Worm (Caenorhabditis elegans) whole organism, midembryonic: Measurements from ENCODE around the gene Y10G11A.1.
A peak's percentile ranks its signal among the peaks of the same experiment; 100 is the strongest.
"Not testable (repeated sequence)": the region's sequence is repeated elsewhere in the genome, so short reads cannot be mapped to it uniquely, and the experiment has no call there.

Source experiments
- T22C8.4 ChIP-seq: fragments of 200-800 bp; sonication (Bioruptor generic); IDR thresholded peaks from 2 replicates; pipeline ENCODE4 v1.3.6; 2022; ENCODE audit warnings: missing genetic modification characterization, missing compliant biosample characterization
- cog-1 ChIP-seq: sonication (generic microtip); optimal IDR thresholded peaks from 2 replicates; lab custom pipeline; 2016; ENCODE audit warnings: missing genetic modification characterization, missing compliant biosample characterization
- flt-1 ChIP-seq: fragments of 200-800 bp; sonication (Bioruptor generic); IDR thresholded peaks from 2 replicates; pipeline ENCODE4 v1.3.6; 2022; ENCODE audit warnings: missing genetic modification characterization, missing compliant biosample characterization
- klf-2 ChIP-seq: fragments of 200-800 bp; sonication (Bioruptor generic); conservative IDR thresholded peaks from 2 replicates; pipeline ENCODE4 v1.3.6; 2022; ENCODE audit warnings: missing genetic modification reagents, missing genetic modification characterization, missing compliant biosample characterization
- med-1 ChIP-seq: sonication (generic microtip); optimal IDR thresholded peaks from 2 replicates; lab custom pipeline; 2017; ENCODE audit warnings: missing genetic modification characterization, mild to moderate bottlenecking, missing compliant biosample characterization, antibody characterized with exemption, missing genetic modification reagents; ENCODE audit not compliant: insufficient read depth
- ref-1 ChIP-seq: fragments of 200-800 bp; sonication (Bioruptor generic); conservative IDR thresholded peaks from 2 replicates; pipeline ENCODE4 v1.3.6; 2022; ENCODE audit warnings: missing genetic modification reagents, missing genetic modification characterization, missing compliant biosample characterization
- tab-1 ChIP-seq: fragments of 200-800 bp; sonication (Bioruptor generic); IDR thresholded peaks from 2 replicates; pipeline ENCODE4 v1.3.6; 2022; ENCODE audit warnings: missing genetic modification characterization, missing compliant biosample characterization
- ztf-23 ChIP-seq: fragments of 200-800 bp; sonication (Bioruptor generic); IDR thresholded peaks from 2 replicates; pipeline ENCODE4 v1.3.6; 2022; ENCODE audit warnings: missing genetic modification reagents, missing genetic modification characterization, missing compliant biosample characterization
- ztf-29 ChIP-seq: fragments of 200-800 bp; sonication (Bioruptor generic); IDR thresholded peaks from 2 replicates; pipeline ENCODE4 v1.3.6; 2022; ENCODE audit warnings: missing genetic modification reagents, missing genetic modification characterization, missing compliant biosample characterization

Y10G11A.1 gene

DNA sequence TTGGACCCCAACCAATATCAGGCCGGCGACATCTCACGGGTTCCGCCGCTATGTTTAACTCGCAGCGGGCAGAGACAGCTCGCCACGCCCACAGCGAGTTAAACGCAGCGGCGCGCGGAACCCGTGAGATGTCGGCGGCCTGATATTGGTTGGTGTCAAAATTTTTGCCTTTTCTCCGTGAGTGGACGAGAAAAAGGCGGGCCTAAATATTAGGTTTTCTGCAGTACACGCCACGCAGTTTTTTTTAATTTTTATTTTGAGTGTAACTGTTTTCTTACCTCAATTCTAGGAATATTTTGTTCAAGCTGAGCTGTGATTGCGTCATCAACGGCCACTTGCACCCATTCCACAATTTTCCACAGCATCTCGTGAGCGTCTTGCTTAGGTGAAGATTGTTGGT, 39.5 kb downstream of the Y10G11A.1 start:
- TF ChIP-seq flt-1 (GFP tag; lab: Robert Waterston, UW), result 0 out of 2 replicates have a peak, but pooled peaks have one; percentile 26

- not testable (repeated sequence) for TF ChIP-seq ztf-29 (GFP tag; lab: Robert Waterston, UW); cog-1 (tag; lab: Kevin White, UChicago); tab-1 (GFP tag; lab: Robert Waterston, UW)
These were observed 46.5 kb downstream of the Y10G11A.1 start, which contains the start of gene VY10G11R.1 for ce11 chrIV:16470888-16471287. Gene VY10G11R.1 (minus strand): TSS chrIV:16470988.

- TF ChIP-seq med-1 (GFP tag; lab: Kevin White, UChicago), result no peak
- TF ChIP-seq klf-2 (GFP tag; lab: Robert Waterston, UW), result no peak
- no peak for TF ChIP-seq ztf-29 (GFP tag; lab: Robert Waterston, UW)
- no peak for TF ChIP-seq cog-1 (tag; lab: Kevin White, UChicago)
- no peak for TF ChIP-seq tab-1 (GFP tag; lab: Robert Waterston, UW)
- no peak for TF ChIP-seq flt-1 (GFP tag; lab: Robert Waterston, UW)
- TF ChIP-seq T22C8.4 (GFP tag; lab: Robert Waterston, UW), result no peak
- TF ChIP-seq ztf-23 (GFP tag; lab: Robert Waterston, UW), result no peak
- no peak for TF ChIP-seq ref-1 (GFP tag; lab: Robert Waterston, UW)
These were observed 47.1 kb downstream of the Y10G11A.1 start for ce11 chrIV:16471569-16471968.

ce11 chrIV:16476081-16476480, 51.6 kb downstream of the Y10G11A.1 start:
- no peak for TF ChIP-seq med-1 (GFP tag; lab: Kevin White, UChicago)
- no peak for TF ChIP-seq klf-2 (GFP tag; lab: Robert Waterston, UW)
- no peak for TF ChIP-seq tab-1 (GFP tag; lab: Robert Waterston, UW)
- TF ChIP-seq T22C8.4 (GFP tag; lab: Robert Waterston, UW), result no peak
- no peak for TF ChIP-seq cog-1 (tag; lab: Kevin White, UChicago)
- TF ChIP-seq ref-1 (GFP tag; lab: Robert Waterston, UW), result no peak
- no peak for TF ChIP-seq ztf-23 (GFP tag; lab: Robert Waterston, UW)
- no peak for TF ChIP-seq flt-1 (GFP tag; lab: Robert Waterston, UW)
- no peak for TF ChIP-seq ztf-29 (GFP tag; lab: Robert Waterston, UW)

DNA sequence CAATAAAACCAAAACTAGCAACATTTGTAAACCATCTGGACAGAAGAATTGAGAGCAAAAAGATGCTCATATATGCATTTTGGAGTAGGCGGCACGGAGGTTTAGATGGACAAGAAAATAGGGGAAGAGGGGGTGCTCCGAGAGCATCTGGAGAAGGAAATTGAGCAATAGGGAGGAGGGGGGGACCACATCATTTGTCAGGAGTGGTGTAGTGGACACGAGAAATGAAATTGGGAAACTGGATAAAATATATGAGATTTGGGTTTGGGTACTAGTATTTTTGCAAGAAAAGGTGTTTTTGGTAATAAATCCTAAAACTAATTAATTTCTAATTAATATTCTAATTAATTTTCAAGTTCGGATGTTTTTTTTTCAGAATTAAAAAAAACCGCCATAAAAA, 52.7 kb downstream of the Y10G11A.1 start, which contains the start of gene Y51H4A.1:
Gene Y51H4A.1 (minus strand): TSS at position 127 of the 400 bp plus-strand sequence.
- TF ChIP-seq flt-1 (GFP tag; lab: Robert Waterston, UW) (no peak), ref-1 (GFP tag; lab: Robert Waterston, UW) (no peak), cog-1 (tag; lab: Kevin White, UChicago) (no peak), T22C8.4 (GFP tag; lab: Robert Waterston, UW) (no peak), tab-1 (GFP tag; lab: Robert Waterston, UW) (no peak), klf-2 (GFP tag; lab: Robert Waterston, UW) (no peak), ztf-23 (GFP tag; lab: Robert Waterston, UW) (no peak), ztf-29 (GFP tag; lab: Robert Waterston, UW) (no peak), med-1 (GFP tag; lab: Kevin White, UChicago) (no peak)
